Fruit fly (Drosophila melanogaster): Measurements from ENCODE around the gene Kots.

The Kots gene

dm6 chr3R:13964074-13964473 is at the start of gene Kots:
Kots (minus strand) TSS chr3R:13964174.
- TF ChIP-seq CG16779 (tag; optimal IDR thresholded peaks at IDR 0.05) (no peak), Eip75B (GFP tag; optimal IDR thresholded peaks at IDR 0.05) (no peak), Sox14 (GFP tag; optimal IDR thresholded peaks at IDR 0.05) (no peak), CG31627 (GFP tag; optimal IDR thresholded peaks at IDR 0.05) (no peak), dac (GFP tag; optimal IDR thresholded peaks at IDR 0.05) (no peak), CG15336 (GFP tag; IDR thresholded peaks at IDR 0.05) (no peak), CG3032 (tag; optimal IDR thresholded peaks at IDR 0.05) (no peak), fd85E (GFP tag; optimal IDR thresholded peaks at IDR 0.05) (no peak)

dm6 chr3R:14012478-14013146 is 48.6 kb upstream of the Kots start:
- peak; percentile 86 for TF ChIP-seq CG3032 (tag; optimal IDR thresholded peaks at IDR 0.05)
- TF ChIP-seq pdm3 (GFP tag; optimal IDR thresholded peaks at IDR 0.05): peak; percentile 81
- TF ChIP-seq fd59A (GFP tag; optimal IDR thresholded peaks at IDR 0.05): peak; percentile 75
- peak; percentile 89 for TF ChIP-seq Ets96B (tag; optimal IDR thresholded peaks at IDR 0.05)
- peak; percentile 85 for TF ChIP-seq Gug (GFP tag; IDR thresholded peaks at IDR 0.05)
- TF ChIP-seq lz (GFP tag; optimal IDR thresholded peaks at IDR 0.05): peak; percentile 79
- TF ChIP-seq Sox15 (GFP tag; optimal IDR thresholded peaks at IDR 0.05): peak; percentile 68
- peak; percentile 60 for TF ChIP-seq Ets21C (GFP tag; optimal IDR thresholded peaks at IDR 0.05)
- peak; percentile 82 for TF ChIP-seq acj6 (GFP tag; optimal IDR thresholded peaks at IDR 0.05)
- peak; percentile 87 for TF ChIP-seq eg (GFP tag; IDR thresholded peaks at IDR 0.05)
- peak; percentile 97 for TF ChIP-seq CG6163 (GFP tag; IDR thresholded peaks at IDR 0.05)
- TF ChIP-seq CG15336 (GFP tag; IDR thresholded peaks at IDR 0.05): peak; percentile 76
- peak; percentile 94 for TF ChIP-seq fd85E (GFP tag; optimal IDR thresholded peaks at IDR 0.05)
- peak; percentile 81 for TF ChIP-seq CG8632 (GFP tag; optimal IDR thresholded peaks at IDR 0.05)
- TF ChIP-seq CG31627 (GFP tag; optimal IDR thresholded peaks at IDR 0.05): peak; percentile 72
- peak; percentile 78 for TF ChIP-seq CG32006 (GFP tag; optimal IDR thresholded peaks at IDR 0.05)
- peak; percentile 79 for TF ChIP-seq CG6276 (GFP tag; optimal IDR thresholded peaks at IDR 0.05)
- peak; percentile 80 for TF ChIP-seq CG11294 (GFP tag; IDR thresholded peaks at IDR 0.05)
- peak; percentile 86 for TF ChIP-seq fkh (GFP tag; optimal IDR thresholded peaks at IDR 0.05)
- peak; percentile 97 for TF ChIP-seq CG3919 (GFP tag; optimal IDR thresholded peaks at IDR 0.05)
- TF ChIP-seq Smox (GFP tag; optimal IDR thresholded peaks at IDR 0.05): peak; percentile 77
- TF ChIP-seq CG10669 (GFP tag; optimal IDR thresholded peaks at IDR 0.05): peak; percentile 97
- TF ChIP-seq salr (GFP tag; optimal IDR thresholded peaks at IDR 0.05): peak; percentile 50 to 78
- TF ChIP-seq Hr38 (GFP tag; optimal IDR thresholded peaks at IDR 0.05): no peak
- peak; percentile 96 for TF ChIP-seq CG8319 (GFP tag; optimal IDR thresholded peaks at IDR 0.05)
- TF ChIP-seq CG8119 (GFP tag; IDR thresholded peaks at IDR 0.05): peak; percentile 81
- TF ChIP-seq CG6792 (GFP tag; optimal IDR thresholded peaks at IDR 0.05): peak; percentile 82
- peak; percentile 30 for TF ChIP-seq dac (GFP tag; optimal IDR thresholded peaks at IDR 0.05)
- peak; percentile 74 for TF ChIP-seq Hr39 (GFP tag; optimal IDR thresholded peaks at IDR 0.05)
- TF ChIP-seq CG4318 (GFP tag; optimal IDR thresholded peaks at IDR 0.05): peak; percentile 52
- TF ChIP-seq CG10631 (GFP tag; optimal IDR thresholded peaks at IDR 0.05): peak; percentile 76
- TF ChIP-seq achi (GFP tag; optimal IDR thresholded peaks at IDR 0.05): peak; percentile 83
- TF ChIP-seq Eip75B (GFP tag; optimal IDR thresholded peaks at IDR 0.05): peak; percentile 88
- TF ChIP-seq svp (GFP tag): peak; percentile 81
- peak; percentile 86 for TF ChIP-seq topi (GFP tag; optimal IDR thresholded peaks at IDR 0.05)
- peak; percentile 91 for TF ChIP-seq cyc (GFP tag; optimal IDR thresholded peaks at IDR 0.05)
- peak; percentile 92 for TF ChIP-seq CG9139 (GFP tag; optimal IDR thresholded peaks at IDR 0.05)
- TF ChIP-seq Sox102F (GFP tag; optimal IDR thresholded peaks at IDR 0.05): peak; percentile 79
- TF ChIP-seq CG11762 (GFP tag; optimal IDR thresholded peaks at IDR 0.05; ENCODE audit: insufficient read depth): peak; percentile 95
- peak; percentile 79 to 95 for TF ChIP-seq ss (GFP tag; optimal IDR thresholded peaks at IDR 0.05)
- no peak for TF ChIP-seq Eip93F (GFP tag; optimal IDR thresholded peaks at IDR 0.05)
- TF ChIP-seq vri (GFP tag; optimal IDR thresholded peaks at IDR 0.05): peak; percentile 53
- TF ChIP-seq CG6854 (GFP tag; optimal IDR thresholded peaks at IDR 0.05): peak; percentile 60
- peak; percentile 81 for TF ChIP-seq Hr4 (GFP tag; optimal IDR thresholded peaks at IDR 0.05)
- TF ChIP-seq CG16779 (tag; optimal IDR thresholded peaks at IDR 0.05): peak; percentile 49
- TF ChIP-seq OdsH (GFP tag; optimal IDR thresholded peaks at IDR 0.05): peak; percentile 84
- peak; percentile 83 for TF ChIP-seq CG1621 (tag; optimal IDR thresholded peaks at IDR 0.05)

Measured in whole organism, prepupa.